Worm (Caenorhabditis elegans) whole organism, mixed stage, embryonic: ENCODE measurements around the gene egal-1.

ENCODE experiments used
- M03D4.4 ChIP-seq: sonication (generic microtip); optimal IDR thresholded peaks from 2 replicates; lab custom pipeline; 2017; ENCODE audit warnings: mild to moderate bottlenecking, missing genetic modification characterization, missing compliant biosample characterization
- bed-3 ChIP-seq: fragments of 200-800 bp; sonication (Bioruptor generic); optimal IDR thresholded peaks from 3 replicates; lab custom pipeline; 2018; ENCODE audit warnings: mild to moderate bottlenecking, missing genetic modification characterization, moderate library complexity, missing compliant biosample characterization
- ceh-39 ChIP-seq: fragments of 150-350 bp; optimal IDR thresholded peaks from 2 replicates; lab custom pipeline; 2014; ENCODE audit warnings: missing biosample characterization, missing genetic modification characterization
- ceh-43 ChIP-seq: fragments of 200-800 bp; sonication (Bioruptor generic); optimal IDR thresholded peaks from 2 replicates; lab custom pipeline; 2018; ENCODE audit warnings: mild to moderate bottlenecking, missing genetic modification characterization, moderate library complexity, missing compliant biosample characterization
- ceh-83 ChIP-seq: fragments of 200-800 bp; sonication (Bioruptor generic); optimal IDR thresholded peaks from 2 replicates; lab custom pipeline; 2018; ENCODE audit warnings: mild to moderate bottlenecking, missing genetic modification characterization, missing compliant biosample characterization
- ces-1 ChIP-seq: fragments of 150-350 bp; optimal IDR thresholded peaks from 2 replicates; lab custom pipeline; 2014; ENCODE audit warnings: missing biosample characterization, missing genetic modification reagents, missing genetic modification characterization
- cnd-1 ChIP-seq: fragments of 200-800 bp; sonication (Bioruptor generic); optimal IDR thresholded peaks from 2 replicates; lab custom pipeline; 2018; ENCODE audit warnings: mild to moderate bottlenecking, missing genetic modification characterization, missing compliant biosample characterization
- drap-1 ChIP-seq: fragments of 200-800 bp; sonication (Bioruptor generic); optimal IDR thresholded peaks from 3 replicates; lab custom pipeline; 2018; ENCODE audit warnings: mild to moderate bottlenecking, missing genetic modification characterization, missing compliant biosample characterization
- elt-1 ChIP-seq: sonication (generic microtip); optimal IDR thresholded peaks from 2 replicates; lab custom pipeline; 2017; ENCODE audit warnings: missing genetic modification characterization, mild to moderate bottlenecking, missing compliant biosample characterization, antibody characterized with exemption, moderate library complexity, borderline replicate concordance; ENCODE audit not compliant: insufficient read depth
- ham-2 ChIP-seq: fragments of 200-800 bp; sonication (Bioruptor generic); optimal IDR thresholded peaks from 2 replicates; lab custom pipeline; 2018; ENCODE audit warnings: mild to moderate bottlenecking, missing genetic modification characterization, missing compliant biosample characterization
- hlh-1 ChIP-seq: fragments of 150-350 bp; optimal IDR thresholded peaks from 2 replicates; lab custom pipeline; 2014; ENCODE audit warnings: missing biosample characterization, missing genetic modification reagents, missing genetic modification characterization
- lin-13 ChIP-seq: fragments of 150-350 bp; optimal IDR thresholded peaks from 2 replicates; lab custom pipeline; 2014; ENCODE audit warnings: missing biosample characterization, missing genetic modification characterization
- lin-32 ChIP-seq: fragments of 200-800 bp; sonication (Bioruptor generic); optimal IDR thresholded peaks from 2 replicates; lab custom pipeline; 2018; ENCODE audit warnings: mild to moderate bottlenecking, missing genetic modification characterization, missing compliant biosample characterization
- mab-5 ChIP-seq: fragments of 150-350 bp; optimal IDR thresholded peaks from 2 replicates; lab custom pipeline; 2014; ENCODE audit warnings: missing biosample characterization, missing genetic modification characterization
- mls-2 ChIP-seq: sonication (generic microtip); optimal IDR thresholded peaks from 2 replicates; lab custom pipeline; 2016; ENCODE audit warnings: mild to moderate bottlenecking, missing genetic modification characterization, moderate library complexity, missing compliant biosample characterization
- nhr-2 ChIP-seq: fragments of 150-350 bp; optimal IDR thresholded peaks from 2 replicates; lab custom pipeline; 2014; ENCODE audit warnings: missing biosample characterization, missing genetic modification characterization
- nhr-237 ChIP-seq: fragments of 150-350 bp; optimal IDR thresholded peaks from 2 replicates; lab custom pipeline; 2014; ENCODE audit warnings: missing biosample characterization, missing genetic modification characterization
- nhr-28 ChIP-seq: fragments of 150-350 bp; optimal IDR thresholded peaks from 2 replicates; lab custom pipeline; 2014; ENCODE audit warnings: missing biosample characterization, missing genetic modification characterization
- pha-4 ChIP-seq: fragments of 150-350 bp; optimal IDR thresholded peaks from 2 replicates; lab custom pipeline; 2018; ENCODE audit warnings: missing biosample characterization, missing genetic modification reagents, missing genetic modification characterization
- sem-2 ChIP-seq: fragments of 200-800 bp; sonication (Bioruptor generic); optimal IDR thresholded peaks from 2 replicates; lab custom pipeline; 2018; ENCODE audit warnings: mild to moderate bottlenecking, missing genetic modification characterization, missing compliant biosample characterization
- snpc-4 ChIP-seq: fragments of 150-350 bp; optimal IDR thresholded peaks from 2 replicates; lab custom pipeline; 2014; ENCODE audit warnings: missing biosample characterization, missing genetic modification characterization
- sptf-1 ChIP-seq: sonication (generic microtip); optimal IDR thresholded peaks from 2 replicates; lab custom pipeline; 2017; ENCODE audit warnings: mild to moderate bottlenecking, missing genetic modification characterization, moderate library complexity, missing compliant biosample characterization
- tbx-8 ChIP-seq: fragments of 200-800 bp; sonication (Bioruptor generic); optimal IDR thresholded peaks from 2 replicates; lab custom pipeline; 2018; ENCODE audit warnings: mild to moderate bottlenecking, missing genetic modification characterization, moderate library complexity, missing compliant biosample characterization
- unc-120 ChIP-seq: sonication (generic microtip); optimal IDR thresholded peaks from 2 replicates; lab custom pipeline; 2017; ENCODE audit warnings: missing genetic modification characterization, missing compliant biosample characterization; ENCODE audit not compliant: poor library complexity, severe bottlenecking
- unc-39 ChIP-seq: fragments of 150-350 bp; optimal IDR thresholded peaks from 2 replicates; lab custom pipeline; 2014; ENCODE audit warnings: missing biosample characterization, missing genetic modification characterization
- unc-62 ChIP-seq: fragments of 150-350 bp; optimal IDR thresholded peaks from 2 replicates; lab custom pipeline; 2014; ENCODE audit warnings: missing biosample characterization, missing genetic modification reagents, missing genetic modification characterization
- ztf-11 ChIP-seq: fragments of 150-350 bp; optimal IDR thresholded peaks from 2 replicates; lab custom pipeline; 2014; ENCODE audit warnings: missing biosample characterization, missing genetic modification characterization

Gene egal-1

ce11 chrIV:5820056-5820799, 4.4 kb upstream of the egal-1 start:
- TF ChIP-seq hlh-1 (tag; lab: Kevin White, UChicago) (peak; percentile 92), ham-2 (GFP tag; lab: Kevin White, UChicago) (no peak), mab-5 (tag; lab: Kevin White, UChicago) (no peak), unc-120 (tag; lab: Kevin White, UChicago) (peak; percentile 48), ceh-43 (GFP tag; lab: Kevin White, UChicago) (no peak), lin-13 (no peak), nhr-2 (no peak), sem-2 (GFP tag; lab: Kevin White, UChicago) (no peak), lin-32 (GFP tag; lab: Kevin White, UChicago) (no peak), nhr-28 (tag; lab: Kevin White, UChicago) (no peak), elt-1 (tag; lab: Kevin White, UChicago) (no peak), pha-4 (no peak), drap-1 (GFP tag; lab: Kevin White, UChicago) (no peak), ces-1 (GFP tag; lab: Kevin White, UChicago) (no peak), unc-62 (GFP tag; lab: Kevin White, UChicago) (peak; percentile 89), bed-3 (GFP tag; lab: Kevin White, UChicago) (no peak)
- TF ChIP-seq, all 35 proteins: peak for 3

ce11 chrIV:5820953-5821352, 3.6 kb upstream of the egal-1 start:
- TF ChIP-seq nhr-2 = no peak
- TF ChIP-seq unc-120 (tag; lab: Kevin White, UChicago) = peak; percentile 2
- TF ChIP-seq, all 35 proteins: peak for 1

- TF ChIP-seq ces-1 (GFP tag; lab: Kevin White, UChicago) = peak; percentile 86
- no peak for TF ChIP-seq unc-39 (tag; lab: Kevin White, UChicago)
- peak; percentile 28 for TF ChIP-seq pha-4
- TF ChIP-seq sem-2 (GFP tag; lab: Kevin White, UChicago) = no peak
Observed at ce11 chrIV:5821997-5822396, 2.6 kb upstream of the egal-1 start.

- no peak for TF ChIP-seq sptf-1 (tag; lab: Kevin White, UChicago)
- no peak for TF ChIP-seq ceh-39 (tag; lab: Kevin White, UChicago)
- TF ChIP-seq mls-2 (tag; lab: Kevin White, UChicago) = no peak
- no peak for TF ChIP-seq ceh-83 (GFP tag; lab: Kevin White, UChicago)
- no peak for TF ChIP-seq nhr-237
- no peak for TF ChIP-seq ceh-43 (GFP tag; lab: Kevin White, UChicago)
- TF ChIP-seq, all 35 proteins: peak for 0
Observed at ce11 chrIV:5832801-5833200, 8.2 kb downstream of the egal-1 start.

- TF ChIP-seq ztf-11 (tag; lab: Kevin White, UChicago) (no peak), mab-5 (tag; lab: Kevin White, UChicago) (no peak), ceh-39 (tag; lab: Kevin White, UChicago) (no peak), ceh-83 (GFP tag; lab: Kevin White, UChicago) (no peak), M03D4.4 (tag; lab: Kevin White, UChicago) (no peak), lin-13 (no peak), cnd-1 (tag; lab: Kevin White, UChicago) (no peak), lin-32 (GFP tag; lab: Kevin White, UChicago) (no peak), sem-2 (GFP tag; lab: Kevin White, UChicago) (no peak), snpc-4 (tag; lab: Kevin White, UChicago) (no peak), hlh-1 (tag; lab: Kevin White, UChicago) (no peak), pha-4 (no peak), ceh-43 (GFP tag; lab: Kevin White, UChicago) (no peak), unc-62 (GFP tag; lab: Kevin White, UChicago) (no peak), tbx-8 (no peak), ces-1 (GFP tag; lab: Kevin White, UChicago) (no peak), drap-1 (GFP tag; lab: Kevin White, UChicago) (no peak), nhr-28 (tag; lab: Kevin White, UChicago) (no peak), elt-1 (tag; lab: Kevin White, UChicago) (no peak), nhr-237 (no peak)
Observed at ce11 chrIV:5834182-5834581, 9.6 kb downstream of the egal-1 start.
